Worm (Caenorhabditis elegans): ENCODE results near the gene F46B3.16.

ce11 chrV:20681120-20681519, 46.7 kb downstream of the F46B3.16 start, which contains the start of gene srsx-35:
- TF ChIP-seq unc-42 (tag; optimal IDR thresholded peaks at IDR 0.05) (no peak), pha-4 (tag; optimal IDR thresholded peaks at IDR 0.05) (no peak), ceh-45 (GFP tag; IDR thresholded peaks at IDR 0.05) (no peak)
